Worm (Caenorhabditis elegans) whole organism, L4 larva: ENCODE measurements around the gene srab-25.
"Not testable (repeated sequence)": the region's sequence is repeated elsewhere in the genome, so short reads cannot be mapped to it uniquely, and the experiment has no call there.

Experiments used
- T20F7.1 ChIP-seq: fragments of 200-800 bp; sonication (Bioruptor generic); optimal IDR thresholded peaks from 2 replicates; lab custom pipeline; 2018; ENCODE audit warnings: mild to moderate bottlenecking, missing genetic modification characterization, missing compliant biosample characterization
- T26A8.4 ChIP-seq: fragments of 200-800 bp; sonication (Bioruptor generic); IDR thresholded peaks from 2 replicates; pipeline ENCODE4 v1.3.6; 2022; ENCODE audit warnings: missing genetic modification characterization, missing compliant biosample characterization
- dmd-8 ChIP-seq: fragments of 200-800 bp; sonication (Bioruptor generic); IDR thresholded peaks from 2 replicates; pipeline ENCODE4 v1.3.6; 2022; ENCODE audit warnings: missing genetic modification characterization, missing compliant biosample characterization
- egl-43 ChIP-seq: fragments of 200-800 bp; sonication (Bioruptor generic); IDR thresholded peaks from 2 replicates; pipeline ENCODE4 v1.3.6; 2022; ENCODE audit warnings: missing genetic modification reagents, missing genetic modification characterization, missing compliant biosample characterization
- hif-1 ChIP-seq, 2 experiments: sonication (generic microtip); optimal IDR thresholded peaks; 2 replicates each; lab custom pipeline; 2016 to 2017; ENCODE audit warnings: missing compliant biosample characterization in 2 of 2, missing genetic modification characterization in 2 of 2, missing genetic modification reagents in 2 of 2, missing genotype in 2 of 2, mild to moderate bottlenecking in 1 of 2
- hlh-30 ChIP-seq: sonication (generic microtip); optimal IDR thresholded peaks from 2 replicates; lab custom pipeline; 2017; ENCODE audit warnings: antibody characterized with exemption, mild to moderate bottlenecking, missing genetic modification characterization, missing compliant biosample characterization; ENCODE audit not compliant: insufficient read depth
- madf-9 ChIP-seq: fragments of 200-800 bp; sonication (Bioruptor generic); conservative IDR thresholded peaks from 2 replicates; pipeline ENCODE4 v1.3.6; 2022; ENCODE audit warnings: missing genetic modification reagents, missing genetic modification characterization, missing compliant biosample characterization
- nhr-10 ChIP-seq: fragments of 150-350 bp; optimal IDR thresholded peaks from 2 replicates; lab custom pipeline; 2014; ENCODE audit warnings: missing biosample characterization, missing genetic modification characterization
- set-16 ChIP-seq: fragments of 200-800 bp; sonication (Bioruptor generic); IDR thresholded peaks from 2 replicates; pipeline ENCODE4 v1.3.6; 2022; ENCODE audit warnings: missing genetic modification reagents, missing genetic modification characterization, missing compliant biosample characterization
- snpc-1.2 ChIP-seq: fragments of 200-800 bp; sonication (Bioruptor generic); IDR thresholded peaks from 2 replicates; pipeline ENCODE4 v1.3.6; 2022; ENCODE audit warnings: missing genetic modification reagents, missing genetic modification characterization, missing compliant biosample characterization
- zip-2 ChIP-seq: fragments of 150-350 bp; optimal IDR thresholded peaks from 2 replicates; lab custom pipeline; 2014; ENCODE audit warnings: missing biosample characterization, missing genetic modification characterization
- ztf-7 ChIP-seq: fragments of 150-350 bp; optimal IDR thresholded peaks from 2 replicates; lab custom pipeline; 2014; ENCODE audit warnings: missing biosample characterization, missing genetic modification characterization

The srab-25 gene

DNA sequence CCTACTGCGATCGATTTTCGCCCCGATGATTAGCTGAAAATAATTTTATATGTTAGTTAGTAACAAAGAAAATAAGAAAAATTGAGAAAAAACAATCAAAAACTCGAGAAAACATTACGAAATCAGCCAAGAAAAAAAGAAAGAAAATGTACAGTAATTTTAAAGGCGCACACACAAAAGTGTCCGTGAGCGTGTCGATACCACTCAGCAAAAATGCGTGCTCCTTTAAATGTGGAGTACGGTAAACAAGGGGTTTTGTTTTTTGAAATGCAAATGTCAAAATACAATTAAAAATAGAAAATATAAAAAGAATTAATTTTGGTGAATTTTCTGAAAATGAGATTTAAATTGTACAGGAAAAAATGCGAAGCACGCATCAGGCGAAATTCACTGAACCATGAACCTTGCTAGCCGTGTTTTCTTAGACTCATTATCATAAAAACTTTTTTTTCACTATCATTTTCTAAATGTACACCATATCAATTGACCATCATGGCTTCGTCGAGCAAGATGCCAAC is 39.3 kb downstream of the srab-25 start, which contains the start of gene srw-90:
Gene srw-90, plus strand, starts transcription at position 468 of the 518 bp plus-strand sequence.
- TF ChIP-seq snpc-1.2 (0 out of 2 replicates have a peak, but pooled peaks have one; percentile 17), T20F7.1 (GFP tag; lab: Kevin White, UChicago) (no peak)

- TF ChIP-seq madf-9 (GFP tag; lab: Robert Waterston, UW): no peak
- TF ChIP-seq dmd-8 (GFP tag; lab: Robert Waterston, UW): peak; percentile 43; the same call in 1 of the 2 replicates
- TF ChIP-seq nhr-10 (tag; lab: Kevin White, UChicago): no peak
- TF ChIP-seq set-16 (GFP tag; lab: Robert Waterston, UW): peak; percentile 93
Measured at ce11 chrV:1699228-1699795, 41.7 kb downstream of the srab-25 start.

DNA sequence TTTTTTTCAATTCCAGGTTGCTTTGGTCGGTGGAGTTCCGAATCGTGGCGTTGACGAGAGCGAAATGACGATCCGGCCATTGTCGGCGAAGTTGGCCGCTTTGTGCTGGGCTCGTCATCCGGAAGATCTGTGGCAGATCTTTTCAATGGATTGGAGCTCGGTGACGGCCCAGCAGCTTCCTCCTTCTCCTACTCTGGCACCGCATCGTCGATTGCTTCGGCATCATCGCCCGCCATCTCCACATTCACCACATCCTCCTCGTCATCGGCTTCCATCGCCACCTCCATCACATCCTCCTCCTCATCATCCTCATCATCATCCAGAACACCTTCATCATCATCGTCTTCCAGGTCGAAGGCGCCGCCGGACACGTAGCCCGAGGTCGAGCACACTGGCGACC is 42.6 kb downstream of the srab-25 start:
- TF ChIP-seq ztf-7 (tag; lab: Kevin White, UChicago) (no peak), zip-2 (tag; lab: Kevin White, UChicago) (no peak), set-16 (GFP tag; lab: Robert Waterston, UW) (peak; percentile 88)
- TF ChIP-seq, all 104 proteins: peak for 1

- TF ChIP-seq egl-43: 0 out of 2 replicates have a peak, but pooled peaks have one; percentile 41
Measured at ce11 chrV:1693876-1694275, 47.1 kb downstream of the srab-25 start, which contains the start of gene Y46H3C.7. Gene Y46H3C.7 (minus strand): TSS chrV:1694022.

DNA sequence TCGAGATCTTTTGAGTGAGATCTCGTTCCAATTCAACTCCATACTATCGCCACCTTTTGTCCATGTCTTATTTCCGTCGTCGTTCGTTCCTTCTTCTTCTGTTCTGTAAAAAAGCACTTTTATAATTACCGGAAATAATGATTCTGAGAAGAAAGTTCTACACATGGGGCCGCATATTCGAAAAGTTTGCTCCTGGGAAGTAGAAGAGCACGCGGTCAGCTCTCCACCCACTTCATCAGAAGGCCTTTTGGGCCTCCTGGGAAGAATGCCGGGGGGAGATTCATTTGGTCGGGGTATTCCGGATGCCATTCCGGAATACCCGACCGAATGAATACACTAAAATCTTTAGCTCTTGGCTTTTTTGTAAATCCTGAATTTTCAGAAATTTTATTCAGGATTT is 48.5 kb downstream of the srab-25 start, which contains the start of gene Y46H3C.5:
Gene Y46H3C.5, minus strand, starts transcription at position 2 of the 400 bp plus-strand sequence.
- TF ChIP-seq hlh-30; hif-1 (tag; optimal IDR thresholded peaks at IDR 0.05; lab: Kevin White, UChicago); T26A8.4: not testable (repeated sequence)
